Worm (Caenorhabditis elegans) whole organism, L4/young adult: ENCODE measurements around the gene cnnm-5.

Source experiments
- W03F9.2 ChIP-seq: fragments of 150-350 bp; optimal IDR thresholded peaks from 2 replicates; lab custom pipeline; 2014; ENCODE audit warnings: missing biosample characterization, missing genetic modification characterization
- dao-5 ChIP-seq: sonication (generic microtip); optimal IDR thresholded peaks from 2 replicates; lab custom pipeline; 2016; ENCODE audit warnings: missing genotype, missing genetic modification characterization, moderate library complexity, missing compliant biosample characterization
- him-1 ChIP-seq: sonication (generic microtip); optimal IDR thresholded peaks from 2 replicates; lab custom pipeline; 2016; ENCODE audit warnings: missing genotype, missing genetic modification reagents, missing genetic modification characterization, missing compliant biosample characterization

ce11 chrIII:3800934-3801252 lies 28.1 kb downstream of the cnnm-5 start:
- no peak for TF ChIP-seq W03F9.2
- no peak for TF ChIP-seq him-1
- TF ChIP-seq dao-5 (tag; lab: Kevin White, UChicago): no peak
